Fruit fly (Drosophila melanogaster) whole organism, prepupa: Measurements from ENCODE around the gene beag.

Experiments
- CG10669 ChIP-seq: fragments of 200-800 bp; sonication (Bioruptor generic); optimal IDR thresholded peaks from 3 replicates; lab custom pipeline; 2018; ENCODE audit warnings: missing biosample characterization, mild to moderate bottlenecking, missing genetic modification characterization, moderate library complexity
- CG32006 ChIP-seq: fragments of 200-800 bp; sonication (Bioruptor generic); optimal IDR thresholded peaks from 3 replicates; lab custom pipeline; 2017; ENCODE audit warnings: missing biosample characterization, mild to moderate bottlenecking, missing genetic modification characterization
- Eip93F ChIP-seq: fragments of 200-800 bp; sonication (Bioruptor generic); optimal IDR thresholded peaks from 2 replicates; lab custom pipeline; 2016; ENCODE audit warnings: missing biosample characterization, mild to moderate bottlenecking, missing genetic modification characterization
- Ets21C ChIP-seq: fragments of 200-800 bp; sonication (Bioruptor generic); optimal IDR thresholded peaks from 3 replicates; lab custom pipeline; 2016; ENCODE audit warnings: missing biosample characterization, missing genetic modification characterization
- Gug ChIP-seq: fragments of 200-800 bp; sonication (Bioruptor generic); IDR thresholded peaks from 2 replicates; pipeline ENCODE4 v1.3.6; 2022; ENCODE audit warnings: missing biosample characterization, missing genetic modification characterization
- OdsH ChIP-seq: fragments of 200-800 bp; sonication (Bioruptor generic); optimal IDR thresholded peaks from 3 replicates; lab custom pipeline; 2016; ENCODE audit warnings: missing biosample characterization, missing genetic modification characterization
- Sox14 ChIP-seq: fragments of 200-800 bp; sonication (Bioruptor generic); optimal IDR thresholded peaks from 3 replicates; lab custom pipeline; 2016; ENCODE audit warnings: missing biosample characterization, missing genetic modification characterization
- fd59A ChIP-seq: fragments of 200-800 bp; sonication (Bioruptor generic); optimal IDR thresholded peaks from 2 replicates; lab custom pipeline; 2017; ENCODE audit warnings: missing biosample characterization, mild to moderate bottlenecking, missing genetic modification characterization, missing genetic modification reagents
- svp ChIP-seq: fragments of 200-800 bp; sonication (Bioruptor generic); peaks from one replicate; lab custom pipeline; 2016; ENCODE audit warnings: missing biosample characterization, missing genetic modification characterization

DNA sequence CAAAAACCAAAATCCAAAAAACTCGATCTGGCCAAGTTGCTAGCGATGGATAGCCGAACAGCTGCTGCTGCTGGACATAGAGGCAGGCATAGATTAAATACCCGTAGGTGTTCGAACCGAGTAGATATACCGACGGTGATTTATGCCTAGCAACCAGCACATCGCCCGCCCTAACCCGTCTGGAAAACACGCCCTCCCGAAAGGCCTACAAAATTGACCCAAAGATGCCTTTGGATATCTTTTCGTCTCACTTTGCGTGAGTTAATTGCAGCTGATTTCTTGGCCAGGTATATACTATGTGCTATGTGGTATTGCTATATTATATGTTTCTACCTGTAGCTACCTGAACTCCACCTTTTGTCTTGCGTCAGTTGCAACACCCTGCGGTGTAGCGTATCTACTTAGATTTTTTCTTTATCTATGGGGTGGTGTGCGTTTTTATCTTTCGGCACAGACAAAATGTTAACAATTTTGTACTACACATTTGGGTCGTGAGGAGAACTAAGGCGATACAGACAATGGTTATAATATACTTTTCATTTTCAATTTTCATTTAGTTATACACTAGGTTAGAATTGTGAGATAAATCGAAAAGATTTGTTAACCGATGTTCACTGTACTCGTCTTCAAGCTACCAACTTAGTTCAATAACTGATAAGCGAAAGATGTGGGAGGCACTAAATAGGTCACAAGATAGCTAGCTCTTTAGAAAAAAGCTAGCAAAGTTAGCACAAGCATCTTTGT is 34.7 kb downstream of the beag start:
- TF ChIP-seq Eip93F (GFP tag; lab: Kevin White, UChicago) (no peak), Sox14 (no peak), CG10669 (no peak), OdsH (no peak), CG32006 (GFP tag; lab: Kevin White, UChicago) (no peak), Ets21C (GFP tag; lab: Kevin White, UChicago) (no peak), svp (GFP tag; lab: Kevin White, UChicago) (no peak), fd59A (GFP tag; lab: Kevin White, UChicago) (no peak), Gug (GFP tag; lab: Robert Waterston, UW) (no peak)
